Worm (Caenorhabditis elegans): Measurements from ENCODE around the gene T28A11.4.

The T28A11.4 gene

DNA sequence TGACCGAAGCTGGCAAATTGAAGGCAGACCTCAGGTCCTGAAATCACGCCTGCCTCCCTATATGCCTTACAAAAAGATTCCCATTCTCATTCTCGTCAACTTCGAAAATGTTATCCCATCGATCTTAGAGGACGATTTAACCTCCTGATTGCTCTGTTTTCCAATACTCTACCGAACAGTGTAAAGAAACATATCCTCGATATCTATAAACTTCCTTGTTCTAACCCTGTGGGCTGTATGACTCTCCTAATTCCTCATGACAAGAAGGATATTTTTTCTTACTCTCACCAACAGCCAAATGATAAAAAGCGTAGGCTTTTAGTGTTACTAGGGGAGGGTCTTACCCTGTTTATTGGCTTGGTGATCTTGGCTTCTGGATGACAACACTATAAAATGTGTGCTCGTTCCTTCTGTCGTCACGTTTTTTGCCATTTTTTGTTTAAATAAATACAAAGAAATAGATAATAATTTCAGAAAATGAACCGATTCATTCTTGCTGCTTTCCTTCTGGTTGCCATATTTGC lies at the start of gene T28A11.4:
Gene T28A11.4, plus strand, starts transcription at position 474 of the 524 bp plus-strand sequence.
- TF ChIP-seq unc-62 (GFP tag; optimal IDR thresholded peaks at IDR 0.05) = no peak

- no peak for TF ChIP-seq unc-62 (GFP tag; optimal IDR thresholded peaks at IDR 0.05)
Measured at ce11 chrV:3227373-3227772, 46.5 kb upstream of the T28A11.4 start, which contains the start of gene K08D9.2. TSS of gene K08D9.2 (plus strand) at chrV:3227673.

- TF ChIP-seq unc-62 (GFP tag; optimal IDR thresholded peaks at IDR 0.05) = no peak
Measured at ce11 chrV:3230150-3230549, 43.7 kb upstream of the T28A11.4 start.

DNA sequence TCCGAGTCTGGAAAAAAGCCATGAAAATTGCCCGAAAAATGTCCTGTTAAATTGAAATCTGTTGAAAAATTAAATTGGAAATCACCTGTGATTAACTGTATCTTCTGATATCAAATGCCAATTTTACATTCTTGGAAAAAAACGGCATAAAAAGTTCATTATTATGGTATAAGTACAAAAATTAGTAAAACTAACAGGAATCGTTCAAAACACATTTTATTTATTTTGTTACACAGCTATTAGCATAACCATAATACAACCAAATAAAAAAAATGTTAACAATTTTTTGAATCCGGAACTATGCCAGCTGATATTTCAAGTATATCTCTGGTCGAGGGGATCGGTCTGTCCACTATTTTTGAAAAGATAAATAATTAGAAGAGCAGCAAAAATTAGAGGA lies 43.3 kb upstream of the T28A11.4 start, which contains the start of gene K08D9.10:
Gene K08D9.10, plus strand, starts transcription at position 301 of the 400 bp plus-strand sequence.
- TF ChIP-seq unc-62 (GFP tag; optimal IDR thresholded peaks at IDR 0.05) = no peak

- TF ChIP-seq unc-62 (GFP tag; optimal IDR thresholded peaks at IDR 0.05) = no peak
Measured at ce11 chrV:3234887-3235286, 39.0 kb upstream of the T28A11.4 start, which contains the start of gene K08D9.6. TSS of gene K08D9.6 (minus strand) at chrV:3234987.

- no peak for TF ChIP-seq unc-62 (GFP tag; optimal IDR thresholded peaks at IDR 0.05)
Measured at ce11 chrV:3236610-3237009, 37.2 kb upstream of the T28A11.4 start, which contains the start of the genes K08D9.9 and str-16. TSS of gene K08D9.9 (minus strand) at chrV:3236710. TSS of gene str-16 (plus strand) at chrV:3236875.

DNA sequence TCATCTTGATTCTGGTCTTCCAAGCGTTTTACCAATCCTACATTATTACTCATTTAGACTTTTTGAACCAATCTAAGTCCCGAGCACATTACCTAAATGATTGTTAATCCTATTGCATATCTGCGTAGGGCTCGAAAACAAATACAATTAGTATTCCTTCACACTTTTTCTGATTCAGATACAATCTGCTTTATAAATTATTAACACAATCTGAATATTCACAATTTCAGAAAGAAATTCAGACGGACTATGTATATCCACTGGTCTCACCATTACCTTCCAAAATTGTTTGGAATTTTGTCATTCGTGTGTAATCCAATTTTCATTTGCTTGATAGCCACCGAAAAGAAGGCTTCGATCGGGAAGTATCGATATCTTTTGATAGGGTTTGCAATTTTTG lies 32.7 kb upstream of the T28A11.4 start, which contains the start of gene srj-11:
Gene srj-11, plus strand, starts transcription at position 250 of the 400 bp plus-strand sequence.
- no peak for TF ChIP-seq unc-62 (GFP tag; optimal IDR thresholded peaks at IDR 0.05)

DNA sequence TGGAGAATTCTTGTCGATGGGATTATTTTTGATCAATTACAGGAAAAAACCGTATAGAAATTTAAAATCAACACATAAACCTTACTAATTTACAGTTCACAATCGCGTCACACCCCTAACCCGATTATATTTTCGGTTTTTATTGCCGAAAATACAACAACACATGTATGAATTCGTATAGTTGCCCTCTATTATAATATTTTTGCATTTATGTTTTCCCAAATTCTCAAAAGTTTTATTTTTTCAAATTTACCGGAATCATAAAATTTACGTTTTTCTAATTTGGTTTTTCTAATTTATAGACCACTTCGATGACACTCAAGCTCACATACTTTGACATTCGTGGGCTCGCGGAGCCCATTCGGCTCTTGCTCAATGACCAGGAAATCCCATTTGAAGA lies 30.9 kb upstream of the T28A11.4 start, which contains the start of gene gst-23:
Gene gst-23, plus strand, starts transcription at position 301 of the 400 bp plus-strand sequence.
- no peak for TF ChIP-seq unc-62 (GFP tag; optimal IDR thresholded peaks at IDR 0.05)

DNA sequence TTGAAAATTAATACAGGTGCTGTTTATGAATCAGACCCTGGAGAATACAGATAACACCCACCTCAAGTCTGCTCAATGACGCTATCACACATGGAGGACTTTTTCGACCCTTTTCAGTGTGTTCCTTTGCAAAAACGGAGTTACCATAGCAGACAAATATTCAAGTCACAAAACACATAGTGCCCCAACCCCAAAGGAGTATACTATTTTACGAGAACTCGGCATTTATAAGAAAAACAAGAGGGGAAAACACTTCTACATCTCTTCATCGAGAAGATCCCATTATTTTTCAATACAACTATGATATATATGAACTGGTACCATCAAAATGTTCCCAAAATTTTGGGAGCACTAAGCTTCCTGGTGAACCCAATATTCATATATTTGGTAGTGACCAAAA lies 29.1 kb upstream of the T28A11.4 start, which contains the start of gene srj-7:
Gene srj-7, plus strand, starts transcription at position 301 of the 400 bp plus-strand sequence.
- TF ChIP-seq unc-62 (GFP tag; optimal IDR thresholded peaks at IDR 0.05) = no peak

- TF ChIP-seq unc-62 (GFP tag; optimal IDR thresholded peaks at IDR 0.05) = no peak
Measured at ce11 chrV:3247515-3247914, 26.3 kb upstream of the T28A11.4 start, which contains the start of gene srj-8. TSS of gene srj-8 (plus strand) at chrV:3247815.

DNA sequence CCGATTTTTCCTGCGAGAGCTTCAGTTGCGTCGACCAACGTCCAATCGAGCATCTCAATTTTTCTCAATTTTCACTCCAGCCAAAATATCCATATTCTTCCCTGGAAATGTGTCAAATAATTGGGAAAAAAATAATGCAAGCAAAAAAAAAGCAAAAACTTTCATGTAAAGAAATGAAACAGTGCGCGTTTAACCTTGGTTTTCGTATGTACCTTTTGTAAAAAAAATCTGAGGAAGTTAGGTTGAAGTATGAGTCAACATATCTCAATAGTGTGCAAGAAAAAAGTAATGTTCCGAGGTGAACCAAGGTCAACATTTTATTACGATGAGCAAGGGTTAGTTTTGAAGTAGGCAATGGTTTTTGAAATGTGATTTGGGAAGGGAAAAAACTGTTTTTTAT lies 23.7 kb upstream of the T28A11.4 start, which contains the start of gene T28A11.13:
Gene T28A11.13, minus strand, starts transcription at position 101 of the 400 bp plus-strand sequence.
- TF ChIP-seq unc-62 (GFP tag; optimal IDR thresholded peaks at IDR 0.05) = no peak

- TF ChIP-seq unc-62 (GFP tag; optimal IDR thresholded peaks at IDR 0.05) = no peak
Measured at ce11 chrV:3256051-3256450, 17.8 kb upstream of the T28A11.4 start, which contains the start of gene srt-63. TSS of gene srt-63 (minus strand) at chrV:3256151.

- TF ChIP-seq unc-62 (GFP tag; optimal IDR thresholded peaks at IDR 0.05) = no peak
Measured at ce11 chrV:3256809-3257208, 17.0 kb upstream of the T28A11.4 start.

DNA sequence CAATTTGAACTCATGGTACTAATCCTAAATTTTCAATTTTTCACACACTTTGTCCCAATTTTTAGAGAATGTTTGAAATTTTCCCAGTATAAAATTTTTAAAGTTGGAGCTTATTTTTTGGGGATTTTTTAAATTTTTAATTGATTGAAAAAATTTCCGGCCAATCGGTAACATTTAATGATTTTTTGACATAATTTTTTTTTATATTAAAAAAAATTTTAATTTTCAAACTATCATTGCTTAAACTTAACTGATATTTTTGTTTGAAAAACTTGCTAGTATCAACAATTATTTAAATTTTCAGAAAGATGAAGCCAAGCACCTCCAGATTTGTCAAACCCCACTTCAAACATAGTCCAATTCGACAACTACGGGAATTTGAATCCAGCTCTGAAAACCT lies 16.6 kb upstream of the T28A11.4 start, which contains the start of gene T28A11.22:
Gene T28A11.22, plus strand, starts transcription at position 301 of the 400 bp plus-strand sequence.
- TF ChIP-seq unc-62 (GFP tag; optimal IDR thresholded peaks at IDR 0.05) = no peak

DNA sequence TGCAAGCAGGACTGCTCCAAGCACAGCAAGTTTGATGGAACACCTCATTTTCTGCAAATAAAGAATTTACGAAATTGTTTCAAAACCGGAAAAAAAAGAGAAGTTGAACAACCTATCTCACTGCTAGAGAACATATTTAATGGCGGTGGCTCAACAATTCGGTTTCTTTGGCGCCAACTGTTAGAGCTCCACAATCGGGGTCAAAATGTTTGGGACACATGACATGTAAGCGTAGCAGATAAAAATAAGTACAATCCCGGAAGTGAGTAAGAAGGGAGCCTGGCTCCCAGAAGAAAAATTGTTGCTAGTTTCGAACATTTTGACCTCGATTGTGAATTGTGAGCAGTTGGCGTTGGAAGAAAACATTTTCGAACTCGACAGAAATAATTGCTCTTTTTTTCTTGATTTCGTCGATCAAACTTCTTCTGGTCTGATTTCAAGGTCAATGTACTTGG lies 14.7 kb upstream of the T28A11.4 start, which contains the start of gene T28A11.16:
Gene T28A11.16, minus strand, starts transcription at position 51 of the 455 bp plus-strand sequence.
- no peak for TF ChIP-seq unc-62 (GFP tag; optimal IDR thresholded peaks at IDR 0.05)

- no peak for TF ChIP-seq unc-62 (GFP tag; optimal IDR thresholded peaks at IDR 0.05)
Measured at ce11 chrV:3260075-3260474, 13.8 kb upstream of the T28A11.4 start, which contains the start of gene srbc-5. TSS of gene srbc-5 (plus strand) at chrV:3260375.

DNA sequence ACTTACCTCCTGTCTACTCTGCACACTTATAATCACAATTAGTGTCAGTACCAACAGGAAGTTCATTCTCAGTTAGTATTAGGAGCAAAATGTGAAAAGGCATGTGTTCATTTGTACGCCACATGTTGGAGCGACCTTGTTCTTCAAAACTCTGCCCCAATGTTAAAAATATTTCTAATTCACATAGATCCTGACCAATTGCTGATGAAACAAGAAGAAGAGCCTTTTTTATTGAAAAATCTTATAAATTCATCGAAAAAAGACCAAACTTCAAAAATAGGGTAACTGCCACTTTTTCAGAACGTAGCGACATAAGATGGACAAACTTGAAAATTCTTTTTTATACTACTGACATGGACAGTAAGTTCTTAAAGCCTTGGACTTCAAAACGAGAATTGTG lies 7.7 kb upstream of the T28A11.4 start, which contains the start of gene T28A11.17:
Gene T28A11.17, minus strand, starts transcription at position 101 of the 400 bp plus-strand sequence.
- no peak for TF ChIP-seq unc-62 (GFP tag; optimal IDR thresholded peaks at IDR 0.05)

Data from whole organism, dauer.